Worm (Caenorhabditis elegans) whole organism, mixed stage, embryonic: ENCODE measurements around the gene W08A12.2.

Source experiments
- lin-13 ChIP-seq: fragments of 150-350 bp; optimal IDR thresholded peaks from 2 replicates; lab custom pipeline; 2014; ENCODE audit warnings: missing biosample characterization, missing genetic modification characterization
- snpc-4 ChIP-seq: fragments of 150-350 bp; optimal IDR thresholded peaks from 2 replicates; lab custom pipeline; 2014; ENCODE audit warnings: missing biosample characterization, missing genetic modification characterization

DNA sequence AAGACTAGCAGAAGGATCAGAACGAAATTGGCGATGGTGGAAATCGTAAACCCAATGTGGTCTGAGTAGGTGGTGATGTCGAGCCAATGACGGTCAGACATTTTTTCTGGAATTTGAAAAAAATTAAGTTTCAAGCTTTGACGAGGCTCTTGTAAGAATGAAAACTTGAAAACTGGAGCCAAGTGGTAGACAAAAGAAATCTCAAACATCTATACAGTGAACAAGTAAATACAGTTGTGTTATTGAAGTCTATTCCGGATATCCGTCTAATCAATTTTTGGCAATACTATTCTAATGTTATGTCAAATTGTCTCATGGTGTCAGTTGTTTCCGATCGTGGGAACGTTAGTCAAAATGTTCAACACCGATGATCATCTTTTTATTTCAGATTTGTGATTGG is 18.8 kb downstream of the W08A12.2 start, which contains the start of gene str-113:
- TF ChIP-seq lin-13 (tag; lab: Kevin White, UChicago) (no peak), snpc-4 (no peak)
